Fruit fly (Drosophila melanogaster): ENCODE results near the gene aos.

dm6 chr3L:16442628-16443027 lies 40.8 kb downstream of the aos start:
- TF ChIP-seq Myc (optimal IDR thresholded peaks at IDR 0.05) = no peak
- TF ChIP-seq h (optimal IDR thresholded peaks at IDR 0.05) = no peak
- no peak for TF ChIP-seq Sin3A (optimal IDR thresholded peaks at IDR 0.05)

Data from Kc167 (cell line).